Worm (Caenorhabditis elegans) whole organism, midembryonic: ENCODE results near the gene pbo-6.

Source experiments
- T22C8.4 ChIP-seq: fragments of 200-800 bp; sonication (Bioruptor generic); IDR thresholded peaks from 2 replicates; pipeline ENCODE4 v1.3.6; 2022; ENCODE audit warnings: missing genetic modification characterization, missing compliant biosample characterization
- cog-1 ChIP-seq: sonication (generic microtip); optimal IDR thresholded peaks from 2 replicates; lab custom pipeline; 2016; ENCODE audit warnings: missing genetic modification characterization, missing compliant biosample characterization
- flt-1 ChIP-seq: fragments of 200-800 bp; sonication (Bioruptor generic); IDR thresholded peaks from 2 replicates; pipeline ENCODE4 v1.3.6; 2022; ENCODE audit warnings: missing genetic modification characterization, missing compliant biosample characterization
- klf-2 ChIP-seq: fragments of 200-800 bp; sonication (Bioruptor generic); conservative IDR thresholded peaks from 2 replicates; pipeline ENCODE4 v1.3.6; 2022; ENCODE audit warnings: missing genetic modification reagents, missing genetic modification characterization, missing compliant biosample characterization
- med-1 ChIP-seq: sonication (generic microtip); optimal IDR thresholded peaks from 2 replicates; lab custom pipeline; 2017; ENCODE audit warnings: missing genetic modification characterization, mild to moderate bottlenecking, missing compliant biosample characterization, antibody characterized with exemption, missing genetic modification reagents; ENCODE audit not compliant: insufficient read depth
- ref-1 ChIP-seq: fragments of 200-800 bp; sonication (Bioruptor generic); conservative IDR thresholded peaks from 2 replicates; pipeline ENCODE4 v1.3.6; 2022; ENCODE audit warnings: missing genetic modification reagents, missing genetic modification characterization, missing compliant biosample characterization
- tab-1 ChIP-seq: fragments of 200-800 bp; sonication (Bioruptor generic); IDR thresholded peaks from 2 replicates; pipeline ENCODE4 v1.3.6; 2022; ENCODE audit warnings: missing genetic modification characterization, missing compliant biosample characterization
- ztf-23 ChIP-seq: fragments of 200-800 bp; sonication (Bioruptor generic); IDR thresholded peaks from 2 replicates; pipeline ENCODE4 v1.3.6; 2022; ENCODE audit warnings: missing genetic modification reagents, missing genetic modification characterization, missing compliant biosample characterization
- ztf-29 ChIP-seq: fragments of 200-800 bp; sonication (Bioruptor generic); IDR thresholded peaks from 2 replicates; pipeline ENCODE4 v1.3.6; 2022; ENCODE audit warnings: missing genetic modification reagents, missing genetic modification characterization, missing compliant biosample characterization

pbo-6 gene

DNA sequence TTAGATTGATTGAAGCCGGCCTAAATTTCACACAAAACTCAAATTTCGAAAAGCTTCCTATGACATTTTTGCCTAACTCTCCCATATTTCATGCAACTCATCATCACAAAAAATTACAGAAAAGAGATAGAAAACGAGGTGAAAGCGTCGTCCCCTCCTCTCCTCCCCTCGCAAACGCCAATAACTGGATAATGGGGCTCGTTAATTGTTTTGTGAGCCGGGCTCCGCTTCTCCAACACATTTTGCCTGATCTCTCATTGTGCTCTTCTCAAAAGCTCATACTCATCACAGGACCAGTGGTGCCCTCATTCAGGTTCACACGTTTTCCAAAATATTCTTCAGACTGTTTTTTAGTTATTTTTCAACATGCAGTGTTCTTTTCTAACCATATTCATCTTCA is at the start of gene pbo-6:
TSS of gene pbo-6 (plus strand) at position 240 of the 400 bp plus-strand sequence.
- no peak for TF ChIP-seq ref-1 (GFP tag; lab: Robert Waterston, UW)
- no peak for TF ChIP-seq cog-1 (tag; lab: Kevin White, UChicago)
- no peak for TF ChIP-seq med-1 (GFP tag; lab: Kevin White, UChicago)
- no peak for TF ChIP-seq ztf-23 (GFP tag; lab: Robert Waterston, UW)
- TF ChIP-seq ztf-29 = no peak
- TF ChIP-seq tab-1 (GFP tag; lab: Robert Waterston, UW) = no peak
- no peak for TF ChIP-seq flt-1 (GFP tag; lab: Robert Waterston, UW)
- TF ChIP-seq klf-2 (GFP tag; lab: Robert Waterston, UW) = no peak
- TF ChIP-seq T22C8.4 = no peak

ce11 chrX:17379675-17380074 is 49.2 kb upstream of the pbo-6 start, which contains the start of gene F10D7.10:
Gene F10D7.10 (minus strand): TSS chrX:17379775.
- TF ChIP-seq ref-1 (GFP tag; lab: Robert Waterston, UW) = no peak
- no peak for TF ChIP-seq ztf-23 (GFP tag; lab: Robert Waterston, UW)
- no peak for TF ChIP-seq ztf-29
- no peak for TF ChIP-seq klf-2 (GFP tag; lab: Robert Waterston, UW)
- no peak for TF ChIP-seq flt-1 (GFP tag; lab: Robert Waterston, UW)
- no peak for TF ChIP-seq med-1 (GFP tag; lab: Kevin White, UChicago)

- TF ChIP-seq T22C8.4 (no peak), ref-1 (GFP tag; lab: Robert Waterston, UW) (no peak), ztf-23 (GFP tag; lab: Robert Waterston, UW) (no peak), med-1 (GFP tag; lab: Kevin White, UChicago) (no peak), flt-1 (GFP tag; lab: Robert Waterston, UW) (no peak), klf-2 (GFP tag; lab: Robert Waterston, UW) (no peak), cog-1 (tag; lab: Kevin White, UChicago) (no peak), ztf-29 (no peak), tab-1 (GFP tag; lab: Robert Waterston, UW) (no peak)
Observed at ce11 chrX:17381975-17382374, 46.9 kb upstream of the pbo-6 start, which contains the start of gene F10D7.4. Gene F10D7.4 (minus strand): TSS chrX:17382075.

- no peak for TF ChIP-seq ztf-29
- no peak for TF ChIP-seq ref-1 (GFP tag; lab: Robert Waterston, UW)
- no peak for TF ChIP-seq flt-1 (GFP tag; lab: Robert Waterston, UW)
- TF ChIP-seq cog-1 (tag; lab: Kevin White, UChicago) = no peak
- TF ChIP-seq T22C8.4 = no peak
- no peak for TF ChIP-seq tab-1 (GFP tag; lab: Robert Waterston, UW)
Observed at ce11 chrX:17384343-17384742, 44.5 kb upstream of the pbo-6 start.

DNA sequence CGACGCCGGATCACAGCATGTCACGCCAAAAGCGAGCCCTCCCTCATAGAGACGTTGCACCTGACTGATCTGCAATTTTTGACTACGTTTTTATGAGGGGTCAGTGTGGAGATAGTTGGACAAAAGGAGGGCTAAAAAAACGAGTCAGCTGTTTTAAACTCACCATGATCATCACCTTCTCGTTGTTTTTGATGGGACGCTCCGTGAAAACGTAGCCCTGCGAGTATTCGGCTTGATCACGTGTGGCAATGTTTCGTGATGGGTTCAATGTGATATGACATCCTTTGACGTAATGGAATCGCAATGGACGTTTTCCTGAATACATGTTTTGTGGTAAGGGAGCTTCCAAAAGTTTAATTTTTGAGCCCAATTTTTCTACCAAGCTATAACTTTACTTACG is 43.7 kb upstream of the pbo-6 start:
- no peak for TF ChIP-seq ztf-23 (GFP tag; lab: Robert Waterston, UW)
- TF ChIP-seq flt-1 (GFP tag; lab: Robert Waterston, UW) = no peak
- no peak for TF ChIP-seq T22C8.4
- no peak for TF ChIP-seq klf-2 (GFP tag; lab: Robert Waterston, UW)
- TF ChIP-seq cog-1 (tag; lab: Kevin White, UChicago) = no peak
- TF ChIP-seq ref-1 (GFP tag; lab: Robert Waterston, UW) = no peak
- TF ChIP-seq tab-1 (GFP tag; lab: Robert Waterston, UW) = no peak
- TF ChIP-seq ztf-29 = no peak
- TF ChIP-seq med-1 (GFP tag; lab: Kevin White, UChicago) = no peak

DNA sequence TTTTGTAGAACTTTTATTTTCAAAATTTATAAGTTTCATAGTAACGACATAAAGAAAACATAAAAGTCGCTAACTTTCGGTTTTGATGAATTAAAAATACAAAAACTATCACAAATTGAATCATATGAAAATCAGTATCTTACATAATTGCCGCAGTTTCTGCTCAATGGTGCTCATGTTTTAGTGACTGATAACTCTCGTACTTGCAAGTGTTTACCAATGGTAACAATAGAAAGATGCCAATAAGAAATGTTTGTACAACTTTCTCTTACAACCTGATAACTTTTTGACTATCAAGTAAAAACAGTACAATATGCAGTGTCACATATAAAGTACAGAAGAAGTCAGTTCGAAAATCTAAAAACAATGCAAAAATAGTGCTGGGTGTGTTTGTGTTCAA is 42.7 kb upstream of the pbo-6 start:
- TF ChIP-seq tab-1 (GFP tag; lab: Robert Waterston, UW) = no peak
- TF ChIP-seq ztf-23 (GFP tag; lab: Robert Waterston, UW) = no peak
- TF ChIP-seq cog-1 (tag; lab: Kevin White, UChicago) = no peak
- TF ChIP-seq ztf-29 = no peak
- TF ChIP-seq flt-1 (GFP tag; lab: Robert Waterston, UW) = no peak
- no peak for TF ChIP-seq T22C8.4
- no peak for TF ChIP-seq med-1 (GFP tag; lab: Kevin White, UChicago)
- no peak for TF ChIP-seq klf-2 (GFP tag; lab: Robert Waterston, UW)
- no peak for TF ChIP-seq ref-1 (GFP tag; lab: Robert Waterston, UW)

- no peak for TF ChIP-seq ztf-29
- no peak for TF ChIP-seq med-1 (GFP tag; lab: Kevin White, UChicago)
- no peak for TF ChIP-seq T22C8.4
- no peak for TF ChIP-seq flt-1 (GFP tag; lab: Robert Waterston, UW)
- no peak for TF ChIP-seq ref-1 (GFP tag; lab: Robert Waterston, UW)
- no peak for TF ChIP-seq cog-1 (tag; lab: Kevin White, UChicago)
- no peak for TF ChIP-seq tab-1 (GFP tag; lab: Robert Waterston, UW)
- no peak for TF ChIP-seq klf-2 (GFP tag; lab: Robert Waterston, UW)
- TF ChIP-seq ztf-23 (GFP tag; lab: Robert Waterston, UW) = no peak
Observed at ce11 chrX:17390531-17390930, 38.3 kb upstream of the pbo-6 start.

DNA sequence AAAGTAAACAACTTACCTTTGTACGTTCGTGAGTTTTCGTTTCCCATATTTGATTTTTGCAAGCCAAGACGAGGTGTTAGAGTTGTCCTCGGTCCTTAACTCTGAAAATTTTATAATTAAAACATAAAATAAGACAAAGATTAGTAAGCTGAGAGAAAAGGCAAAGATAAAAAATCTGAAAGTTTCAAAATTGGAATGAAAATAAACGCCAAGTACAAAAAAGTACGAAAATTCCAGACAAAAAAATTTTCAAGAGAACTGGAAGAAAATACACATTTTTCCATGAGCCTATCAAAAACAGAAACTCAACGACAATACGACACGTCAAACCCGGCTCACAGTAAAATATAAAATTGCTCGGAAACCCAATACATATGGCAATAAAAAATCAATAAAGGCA is 37.3 kb upstream of the pbo-6 start, which contains the start of gene F10D7.5:
TSS of gene F10D7.5 (minus strand) at position 101 of the 400 bp plus-strand sequence.
- no peak for TF ChIP-seq T22C8.4
- TF ChIP-seq klf-2 (GFP tag; lab: Robert Waterston, UW) = no peak
- no peak for TF ChIP-seq ref-1 (GFP tag; lab: Robert Waterston, UW)
- no peak for TF ChIP-seq tab-1 (GFP tag; lab: Robert Waterston, UW)
- no peak for TF ChIP-seq ztf-29
- TF ChIP-seq ztf-23 (GFP tag; lab: Robert Waterston, UW) = no peak
- TF ChIP-seq cog-1 (tag; lab: Kevin White, UChicago) = no peak
- TF ChIP-seq med-1 (GFP tag; lab: Kevin White, UChicago) = no peak

ce11 chrX:17392182-17392581 is 36.7 kb upstream of the pbo-6 start:
- TF ChIP-seq klf-2 (GFP tag; lab: Robert Waterston, UW) = no peak
- TF ChIP-seq med-1 (GFP tag; lab: Kevin White, UChicago) = no peak
- no peak for TF ChIP-seq ztf-23 (GFP tag; lab: Robert Waterston, UW)
- peak; percentile 39 for TF ChIP-seq cog-1 (tag; lab: Kevin White, UChicago)
